Fruit fly (Drosophila melanogaster) whole organism, embryonic: ENCODE data around the gene scu.
A peak's percentile ranks its signal among the peaks of the same experiment; 100 is the strongest.

Source experiments
- Abd-B ChIP-seq: fragments of 200-800 bp; sonication (Bioruptor generic); optimal IDR thresholded peaks from 2 replicates; lab custom pipeline; 2018; ENCODE audit warnings: missing biosample characterization, mild to moderate bottlenecking, missing genetic modification characterization, moderate library complexity
- Antp ChIP-seq: fragments of 200-800 bp; sonication (Bioruptor generic); optimal IDR thresholded peaks from 3 replicates; lab custom pipeline; 2016; ENCODE audit warnings: missing biosample characterization, missing genetic modification characterization
- B-H1 ChIP-seq: fragments of 200-800 bp; sonication (Bioruptor generic); IDR thresholded peaks from 3 replicates; pipeline ENCODE4 v1.3.6; 2022; ENCODE audit warnings: missing biosample characterization, missing genetic modification characterization
- CG10267 ChIP-seq: fragments of 200-800 bp; sonication (Bioruptor generic); optimal IDR thresholded peaks from 2 replicates; lab custom pipeline; 2018; ENCODE audit warnings: missing biosample characterization, mild to moderate bottlenecking, missing genetic modification characterization, moderate library complexity
- CG12071 ChIP-seq: fragments of 200-800 bp; sonication (Bioruptor generic); optimal IDR thresholded peaks from 3 replicates; lab custom pipeline; 2018; ENCODE audit warnings: missing biosample characterization, mild to moderate bottlenecking, missing genetic modification characterization
- CG12155 ChIP-seq: fragments of 200-800 bp; sonication (Bioruptor generic); optimal IDR thresholded peaks from 3 replicates; lab custom pipeline; 2016; ENCODE audit warnings: missing biosample characterization, missing genetic modification characterization
- CG13296 ChIP-seq: fragments of 200-800 bp; sonication (Bioruptor generic); optimal IDR thresholded peaks from 3 replicates; lab custom pipeline; 2018; ENCODE audit warnings: missing biosample characterization, mild to moderate bottlenecking, missing genetic modification characterization
- CG13775 ChIP-seq: fragments of 200-800 bp; sonication (Bioruptor generic); optimal IDR thresholded peaks from 3 replicates; lab custom pipeline; 2017; ENCODE audit warnings: missing biosample characterization, mild to moderate bottlenecking, missing genetic modification characterization
- CG14441 ChIP-seq: fragments of 200-800 bp; sonication (Bioruptor generic); IDR thresholded peaks from 2 replicates; pipeline ENCODE4 v1.3.6; 2022; ENCODE audit warnings: missing biosample characterization, missing genetic modification characterization
- CG33557 ChIP-seq: fragments of 200-800 bp; sonication (Bioruptor generic); optimal IDR thresholded peaks from 2 replicates; lab custom pipeline; 2019; ENCODE audit warnings: missing biosample characterization, mild to moderate bottlenecking, missing genetic modification characterization, moderate library complexity
- CG3838 ChIP-seq: fragments of 200-800 bp; sonication (Bioruptor generic); optimal IDR thresholded peaks from 3 replicates; lab custom pipeline; 2016; ENCODE audit warnings: missing biosample characterization, missing genetic modification characterization
- CG4282 ChIP-seq: fragments of 200-800 bp; sonication (Bioruptor generic); optimal IDR thresholded peaks from 2 replicates; lab custom pipeline; 2016; ENCODE audit warnings: missing biosample characterization, missing genetic modification characterization
- CG5245 ChIP-seq: fragments of 200-800 bp; sonication (Bioruptor generic); optimal IDR thresholded peaks from 3 replicates; lab custom pipeline; 2016; ENCODE audit warnings: missing biosample characterization, missing genetic modification characterization
- CG6272 ChIP-seq: fragments of 200-800 bp; sonication (Bioruptor generic); IDR thresholded peaks from 2 replicates; pipeline ENCODE4 v1.3.6; 2022; ENCODE audit warnings: missing biosample characterization, missing genetic modification characterization
- CG8478 ChIP-seq: fragments of >200 bp; optimal IDR thresholded peaks from 2 replicates; lab custom pipeline; 2018
- Ets65A ChIP-seq: fragments of 200-800 bp; sonication (Bioruptor generic); peaks from one replicate; lab custom pipeline; 2016; ENCODE audit warnings: missing biosample characterization, missing genetic modification characterization
- HLH54F ChIP-seq: fragments of 200-800 bp; sonication (Bioruptor generic); optimal IDR thresholded peaks from 3 replicates; lab custom pipeline; 2016; ENCODE audit warnings: missing biosample characterization, missing genetic modification characterization
- MBD-R2 ChIP-seq: fragments of 200-800 bp; sonication (Bioruptor generic); IDR thresholded peaks from 2 replicates; pipeline ENCODE4 v1.3.6; 2022; ENCODE audit warnings: missing biosample characterization, missing genetic modification characterization
- Mad ChIP-seq: fragments of 200-800 bp; sonication (Bioruptor generic); optimal IDR thresholded peaks from 2 replicates; lab custom pipeline; 2016; ENCODE audit warnings: missing biosample characterization, missing genetic modification characterization
- NC2β ChIP-seq: fragments of 200-800 bp; sonication (Bioruptor generic); optimal IDR thresholded peaks from 2 replicates; lab custom pipeline; 2016; ENCODE audit warnings: missing biosample characterization, missing genetic modification characterization
- Nf-YB ChIP-seq: fragments of 200-800 bp; sonication (Bioruptor generic); optimal IDR thresholded peaks from 3 replicates; lab custom pipeline; 2019; ENCODE audit warnings: missing biosample characterization, mild to moderate bottlenecking, missing genetic modification characterization, moderate library complexity
- NfI ChIP-seq: fragments of 200-800 bp; sonication (Bioruptor generic); optimal IDR thresholded peaks from 3 replicates; lab custom pipeline; 2018; ENCODE audit warnings: missing biosample characterization, mild to moderate bottlenecking, missing genetic modification characterization, moderate library complexity
- Opbp ChIP-seq: fragments of 200-800 bp; sonication (Bioruptor generic); IDR thresholded peaks from 3 replicates; pipeline ENCODE4 v1.3.6; 2022; ENCODE audit warnings: missing biosample characterization, missing genetic modification characterization; ENCODE audit not compliant: partially characterized antibody
- PHDP ChIP-seq: fragments of 200-800 bp; sonication (Bioruptor generic); optimal IDR thresholded peaks from 3 replicates; lab custom pipeline; 2018; ENCODE audit warnings: missing biosample characterization, mild to moderate bottlenecking, missing genetic modification characterization, moderate library complexity
- amos ChIP-seq: fragments of 200-800 bp; sonication (Bioruptor generic); IDR thresholded peaks from 2 replicates; pipeline ENCODE4 v1.3.6; 2022; ENCODE audit warnings: missing biosample characterization, missing genetic modification characterization; ENCODE audit not compliant: partially characterized antibody
- ap ChIP-seq: fragments of 200-800 bp; sonication (Bioruptor generic); IDR thresholded peaks from 2 replicates; pipeline ENCODE4 v1.3.6; 2022; ENCODE audit warnings: missing biosample characterization, missing genetic modification characterization
- bbx ChIP-seq: fragments of 200-800 bp; sonication (Bioruptor generic); IDR thresholded peaks from 2 replicates; pipeline ENCODE4 v1.3.6; 2022; ENCODE audit warnings: missing biosample characterization, missing genetic modification characterization; ENCODE audit not compliant: partially characterized antibody
- caup ChIP-seq: fragments of 200-800 bp; sonication (Bioruptor generic); optimal IDR thresholded peaks from 3 replicates; lab custom pipeline; 2017; ENCODE audit warnings: missing biosample characterization, mild to moderate bottlenecking, missing genetic modification characterization, moderate library complexity; ENCODE audit not compliant: severe bottlenecking
- chif ChIP-seq, 2 experiments: fragments of 200-800 bp; sonication (Bioruptor generic); optimal IDR thresholded peaks; 3 replicates each; lab custom pipeline; 2016; ENCODE audit warnings: missing biosample characterization in 2 of 2, missing genetic modification characterization in 2 of 2
- chn ChIP-seq: fragments of 200-800 bp; sonication (Bioruptor generic); optimal IDR thresholded peaks from 2 replicates; lab custom pipeline; 2016; ENCODE audit warnings: missing biosample characterization, missing genetic modification characterization
- crc ChIP-seq: fragments of 200-800 bp; sonication (Bioruptor generic); optimal IDR thresholded peaks from 2 replicates; lab custom pipeline; 2016; ENCODE audit warnings: missing biosample characterization, missing genetic modification characterization
- gcm2 ChIP-seq: fragments of 200-800 bp; sonication (Bioruptor generic); optimal IDR thresholded peaks from 2 replicates; lab custom pipeline; 2016; ENCODE audit warnings: missing biosample characterization, missing genetic modification characterization
- ind ChIP-seq: fragments of 200-800 bp; sonication (Bioruptor generic); optimal IDR thresholded peaks from 3 replicates; lab custom pipeline; 2016; ENCODE audit warnings: missing biosample characterization, missing genetic modification characterization
- insv ChIP-seq, 2 experiments: fragments of 200-800 bp; sonication (Bioruptor generic); optimal IDR thresholded peaks; 3 replicates each; lab custom pipeline; 2016 to 2018; ENCODE audit warnings: missing biosample characterization in 2 of 2, missing genetic modification characterization in 2 of 2
- kah ChIP-seq: fragments of 200-800 bp; sonication (Bioruptor generic); optimal IDR thresholded peaks from 2 replicates; lab custom pipeline; 2018; ENCODE audit warnings: missing biosample characterization, mild to moderate bottlenecking, missing genetic modification characterization
- kay ChIP-seq: fragments of 200-800 bp; sonication (Bioruptor generic); optimal IDR thresholded peaks from 2 replicates; lab custom pipeline; 2016; ENCODE audit warnings: missing biosample characterization, missing genetic modification characterization
- knrl ChIP-seq: fragments of 200-800 bp; sonication (Bioruptor generic); IDR thresholded peaks from 3 replicates; pipeline ENCODE4 v1.3.6; 2022; ENCODE audit warnings: missing biosample characterization, missing genetic modification characterization; ENCODE audit not compliant: partially characterized antibody
- lola ChIP-seq, 3 experiments: fragments of >200 bp in 2 of 3; fragments of 200-800 bp in 1 of 3; sonication (Bioruptor generic) in 1 of 3; optimal IDR thresholded peaks; 2 replicates each; lab custom pipeline; 2017 to 2019; ENCODE audit warnings: missing biosample characterization in 3 of 3, missing genetic modification characterization in 3 of 3, mild to moderate bottlenecking in 1 of 3, moderate library complexity in 1 of 3
- luna ChIP-seq: fragments of 200-800 bp; sonication (Bioruptor generic); optimal IDR thresholded peaks from 2 replicates; lab custom pipeline; 2016; ENCODE audit warnings: missing biosample characterization, missing genetic modification characterization
- nom ChIP-seq: fragments of 200-800 bp; sonication (Bioruptor generic); optimal IDR thresholded peaks from 2 replicates; lab custom pipeline; 2017; ENCODE audit warnings: missing biosample characterization, missing genetic modification characterization, mild to moderate bottlenecking, moderate library complexity, missing genetic modification reagents
- pum ChIP-seq: fragments of 200-800 bp; sonication (Bioruptor generic); optimal IDR thresholded peaks from 2 replicates; lab custom pipeline; 2016; ENCODE audit warnings: missing biosample characterization, missing genetic modification characterization
- sisA ChIP-seq: fragments of 200-800 bp; sonication (Bioruptor generic); IDR thresholded peaks from 2 replicates; pipeline ENCODE4 v1.3.6; 2022; ENCODE audit warnings: missing biosample characterization, missing genetic modification characterization
- slbo ChIP-seq: fragments of 200-800 bp; sonication (Bioruptor generic); IDR thresholded peaks from 2 replicates; pipeline ENCODE4 v1.3.6; 2022; ENCODE audit warnings: missing biosample characterization, missing genetic modification characterization
- slp2 ChIP-seq: fragments of 200-800 bp; sonication (Bioruptor generic); optimal IDR thresholded peaks from 2 replicates; lab custom pipeline; 2016; ENCODE audit warnings: missing biosample characterization, missing genetic modification characterization
- so ChIP-seq: fragments of 200-800 bp; sonication (Bioruptor generic); IDR thresholded peaks from 3 replicates; pipeline ENCODE4 v1.3.6; 2022; ENCODE audit warnings: missing biosample characterization, missing genetic modification characterization
- tio ChIP-seq: fragments of 200-800 bp; sonication (Bioruptor generic); optimal IDR thresholded peaks from 2 replicates; lab custom pipeline; 2017; ENCODE audit warnings: missing biosample characterization, missing genetic modification characterization, inconsistent platforms
- toy ChIP-seq: fragments of 200-800 bp; sonication (Bioruptor generic); IDR thresholded peaks from 2 replicates; pipeline ENCODE4 v1.3.6; 2022; ENCODE audit warnings: missing biosample characterization, missing genetic modification characterization
- ttk ChIP-seq: fragments of 200-800 bp; sonication (Bioruptor generic); IDR thresholded peaks from 2 replicates; pipeline ENCODE4 v2.1.2; 2022; ENCODE audit warnings: missing biosample characterization, missing genetic modification characterization
- wdn ChIP-seq: fragments of 200-800 bp; sonication (Bioruptor generic); IDR thresholded peaks from 2 replicates; pipeline ENCODE4 v1.3.6; 2022; ENCODE audit warnings: missing biosample characterization, missing genetic modification characterization
- yki ChIP-seq: fragments of >200 bp; optimal IDR thresholded peaks from 3 replicates; lab custom pipeline; 2018
- zfh1 ChIP-seq: fragments of 200-800 bp; sonication (Bioruptor generic); IDR thresholded peaks from 3 replicates; pipeline ENCODE4 v1.3.6; 2022; ENCODE audit warnings: missing biosample characterization, missing genetic modification characterization

Gene scu

dm6 chrX:18085470-18085797 is 5.6 kb upstream of the scu start, which contains the start of gene Ada3 (continued):
- TF ChIP-seq insv (GFP tag; optimal IDR thresholded peaks at IDR 0.05; lab: Kevin White, UChicago) (peak in 1 of 2 experiments; percentile 29), luna (GFP tag; lab: Kevin White, UChicago) (no peak), chif (GFP tag; optimal IDR thresholded peaks at IDR 0.05; lab: Kevin White, UChicago) (peak; percentile 64 to 67), slp2 (peak; percentile 5), so (GFP tag; lab: Robert Waterston, UW) (peak; percentile 50; the same call in 1 of the 3 replicates), CG12071 (GFP tag; lab: Kevin White, UChicago) (peak; percentile 29), nom (GFP tag; lab: Kevin White, UChicago) (peak; percentile 32), yki (lab: Kevin White, UChicago) (no peak), toy (0 out of 2 replicates have a peak, but pooled peaks have one; percentile 35), B-H1 (GFP tag; lab: Robert Waterston, UW) (peak; percentile 40; the same call in 1 of the 3 replicates), ttk (GFP tag; lab: Robert Waterston, UW) (peak; percentile 51), gcm2 (GFP tag; lab: Kevin White, UChicago) (peak; percentile 42), Abd-B (peak; percentile 57), knrl (GFP tag; lab: Robert Waterston, UW) (no peak), CG14441 (peak; percentile 54; the same call in 1 of the 2 replicates), Antp (peak; percentile 65), Opbp (GFP tag; lab: Robert Waterston, UW) (no peak), CG13296 (GFP tag; lab: Kevin White, UChicago) (peak; percentile 66), chn (GFP tag; lab: Kevin White, UChicago) (peak; percentile 61), zfh1 (GFP tag; lab: Robert Waterston, UW) (peak; percentile 66; the same call in 2 of the 3 replicates), CG3838 (GFP tag; lab: Kevin White, UChicago) (peak; percentile 6), Nf-YB (GFP tag; lab: Kevin White, UChicago) (peak; percentile 16), ind (peak; percentile 82), bbx (GFP tag; lab: Robert Waterston, UW) (no peak), CG12155 (GFP tag; lab: Kevin White, UChicago) (peak; percentile 82), lola (GFP tag; optimal IDR thresholded peaks at IDR 0.05; lab: Kevin White, UChicago) (peak in 1 of 3 experiments; percentile 73), CG8478 (no peak), wdn (GFP tag; lab: Robert Waterston, UW) (0 out of 2 replicates have a peak, but pooled peaks have one; percentile 23), pum (GFP tag; lab: Kevin White, UChicago) (peak; percentile 71), CG5245 (peak; percentile 41), CG6272 (GFP tag; lab: Robert Waterston, UW) (peak; percentile 42), kay (peak; percentile 27), caup (peak; percentile 62), CG33557 (GFP tag; lab: Kevin White, UChicago) (peak; percentile 35), ap (GFP tag; lab: Robert Waterston, UW) (0 out of 2 replicates have a peak, but pooled peaks have one; percentile 4), NfI (GFP tag; lab: Kevin White, UChicago) (peak; percentile 69), PHDP (tag; lab: Kevin White, UChicago) (peak; percentile 65), CG4282 (peak; percentile 85), tio (GFP tag; lab: Kevin White, UChicago) (no peak), NC2β (GFP tag; lab: Kevin White, UChicago) (peak; percentile 76), CG13775 (GFP tag; lab: Kevin White, UChicago) (peak; percentile 74), kah (GFP tag; lab: Kevin White, UChicago) (no peak), CG10267 (peak; percentile 93), MBD-R2 (GFP tag; lab: Robert Waterston, UW) (peak; percentile 68), sisA (GFP tag; lab: Robert Waterston, UW) (peak; percentile 67), crc (peak; percentile 61), amos (peak; percentile 22; the same call in 1 of the 2 replicates), slbo (GFP tag; lab: Robert Waterston, UW) (peak; percentile 76), Mad (GFP tag; lab: Kevin White, UChicago) (peak; percentile 54), Ets65A (peak; percentile 98), HLH54F (GFP tag; lab: Kevin White, UChicago) (peak; percentile 75)
